Worm (Caenorhabditis elegans): ENCODE data around the gene W06D11.5.

ce11 chrX:12323439-12323838 is 23.5 kb downstream of the W06D11.5 start, which contains the start of gene srd-40:
- TF ChIP-seq B0035.1 (tag; optimal IDR thresholded peaks at IDR 0.05) (no peak), pha-4 (tag; optimal IDR thresholded peaks at IDR 0.05) (no peak), sdz-38 (tag; optimal IDR thresholded peaks at IDR 0.05) (no peak), ama-1 (optimal IDR thresholded peaks at IDR 0.05) (no peak), ama-1 (GFP tag; optimal IDR thresholded peaks at IDR 0.05) (no peak), aptf-2 (GFP tag; conservative IDR thresholded peaks at IDR 0.05) (no peak), snpc-1.1 (tag; optimal IDR thresholded peaks at IDR 0.05; ENCODE audit: insufficient read depth) (no peak), B0261.1 (tag; optimal IDR thresholded peaks at IDR 0.05) (no peak), K12H6.12 (tag; optimal IDR thresholded peaks at IDR 0.05) (no peak), ztf-25 (GFP tag; IDR thresholded peaks at IDR 0.05) (no peak), efl-1 (GFP tag; optimal IDR thresholded peaks at IDR 0.05) (no peak), lin-26 (GFP tag; IDR thresholded peaks at IDR 0.05) (no peak)
